Fruit fly (Drosophila melanogaster) whole organism, embryonic: Measurements from ENCODE around the gene CG7094.

Experiments used
- Ada2b ChIP-seq: fragments of 200-800 bp; sonication (Bioruptor generic); IDR thresholded peaks from 2 replicates; pipeline ENCODE4 v1.3.6; 2022; ENCODE audit warnings: missing biosample characterization, missing genetic modification characterization
- Blimp-1 ChIP-seq: fragments of 200-800 bp; sonication (Bioruptor generic); optimal IDR thresholded peaks from 3 replicates; lab custom pipeline; 2018; ENCODE audit warnings: missing biosample characterization, missing genetic modification characterization, mild to moderate bottlenecking, moderate library complexity, missing genetic modification reagents
- CG10147 ChIP-seq: fragments of 200-800 bp; sonication (Bioruptor generic); optimal IDR thresholded peaks from 2 replicates; lab custom pipeline; 2019; ENCODE audit warnings: missing biosample characterization, mild to moderate bottlenecking, missing genetic modification characterization, moderate library complexity
- CG11247 ChIP-seq: fragments of 200-800 bp; sonication (Bioruptor generic); IDR thresholded peaks from 2 replicates; pipeline ENCODE4 v1.3.6; 2022; ENCODE audit warnings: missing biosample characterization, missing genetic modification characterization
- CG12104 ChIP-seq: fragments of 200-800 bp; sonication (Bioruptor generic); optimal IDR thresholded peaks from 3 replicates; lab custom pipeline; 2016; ENCODE audit warnings: missing biosample characterization, missing genetic modification characterization
- CG12942 ChIP-seq: fragments of 200-800 bp; sonication (Bioruptor generic); optimal IDR thresholded peaks from 3 replicates; lab custom pipeline; 2016; ENCODE audit warnings: missing biosample characterization, missing genetic modification characterization
- CG13287 ChIP-seq: fragments of 200-800 bp; sonication (Bioruptor generic); IDR thresholded peaks from 2 replicates; pipeline ENCODE4 v1.3.6; 2022; ENCODE audit warnings: missing biosample characterization, missing genetic modification characterization; ENCODE audit not compliant: partially characterized antibody
- CG2129 ChIP-seq: fragments of 200-800 bp; sonication (Bioruptor generic); IDR thresholded peaks from 2 replicates; pipeline ENCODE4 v1.3.6; 2022; ENCODE audit warnings: missing biosample characterization, missing genetic modification characterization; ENCODE audit not compliant: partially characterized antibody
- CG32772 ChIP-seq: fragments of 200-800 bp; sonication (Bioruptor generic); IDR thresholded peaks from 2 replicates; pipeline ENCODE4 v1.3.6; 2022; ENCODE audit warnings: missing biosample characterization, missing genetic modification characterization
- CG3281 ChIP-seq: fragments of 200-800 bp; sonication (Bioruptor generic); optimal IDR thresholded peaks from 3 replicates; lab custom pipeline; 2017; ENCODE audit warnings: missing biosample characterization, mild to moderate bottlenecking, missing genetic modification characterization
- CG4282 ChIP-seq: fragments of 200-800 bp; sonication (Bioruptor generic); optimal IDR thresholded peaks from 2 replicates; lab custom pipeline; 2016; ENCODE audit warnings: missing biosample characterization, missing genetic modification characterization
- CG4617 ChIP-seq: fragments of 200-800 bp; sonication (Bioruptor generic); optimal IDR thresholded peaks from 3 replicates; lab custom pipeline; 2016; ENCODE audit warnings: missing biosample characterization, missing genetic modification characterization, borderline replicate concordance
- CG6791 ChIP-seq: fragments of 200-800 bp; sonication (Bioruptor generic); IDR thresholded peaks from 3 replicates; pipeline ENCODE4 v1.3.6; 2022; ENCODE audit warnings: missing biosample characterization, missing genetic modification characterization; ENCODE audit not compliant: partially characterized antibody
- CG7271 ChIP-seq: fragments of 200-800 bp; sonication (Bioruptor generic); optimal IDR thresholded peaks from 2 replicates; lab custom pipeline; 2018; ENCODE audit warnings: missing biosample characterization, mild to moderate bottlenecking, missing genetic modification characterization, moderate library complexity
- CG8944 ChIP-seq: fragments of 200-800 bp; sonication (Bioruptor generic); optimal IDR thresholded peaks from 3 replicates; lab custom pipeline; 2016; ENCODE audit warnings: missing biosample characterization, missing genetic modification characterization
- CG9437 ChIP-seq: fragments of 200-800 bp; sonication (Bioruptor generic); optimal IDR thresholded peaks from 2 replicates; lab custom pipeline; 2018; ENCODE audit warnings: missing biosample characterization, mild to moderate bottlenecking, missing genetic modification characterization
- CTCF ChIP-seq: fragments of 200-800 bp; sonication (Bioruptor generic); optimal IDR thresholded peaks from 2 replicates; lab custom pipeline; 2017; ENCODE audit warnings: missing biosample characterization, mild to moderate bottlenecking, missing genetic modification characterization, moderate library complexity
- D19A ChIP-seq: fragments of 200-800 bp; optimal IDR thresholded peaks from 3 replicates; lab custom pipeline; 2019; ENCODE audit warnings: missing biosample characterization, mild to moderate bottlenecking, missing genetic modification characterization, moderate library complexity
- Deaf1 ChIP-seq: fragments of 200-800 bp; optimal IDR thresholded peaks from 3 replicates; lab custom pipeline; 2019; ENCODE audit warnings: missing biosample characterization, mild to moderate bottlenecking, missing genetic modification characterization, moderate library complexity
- Dll ChIP-seq: fragments of 200-800 bp; sonication (Bioruptor generic); IDR thresholded peaks from 4 replicates; pipeline ENCODE4 v1.3.6; 2022; ENCODE audit warnings: missing biosample characterization, missing genetic modification characterization; ENCODE audit not compliant: partially characterized antibody
- Dp ChIP-seq: fragments of 200-800 bp; sonication (Bioruptor generic); optimal IDR thresholded peaks from 2 replicates; lab custom pipeline; 2018; ENCODE audit warnings: missing biosample characterization, mild to moderate bottlenecking, missing genetic modification characterization, moderate library complexity
- E2f1 ChIP-seq: fragments of 200-800 bp; sonication (Bioruptor generic); IDR thresholded peaks from 2 replicates; pipeline ENCODE4 v1.3.6; 2022; ENCODE audit warnings: missing biosample characterization, missing genetic modification characterization
- Fer1 ChIP-seq: fragments of 200-800 bp; sonication (Bioruptor generic); optimal IDR thresholded peaks from 2 replicates; lab custom pipeline; 2017; ENCODE audit warnings: missing biosample characterization, mild to moderate bottlenecking, missing genetic modification characterization
- HmgD ChIP-seq: fragments of 200-800 bp; sonication (Bioruptor generic); optimal IDR thresholded peaks from 3 replicates; lab custom pipeline; 2016; ENCODE audit warnings: missing biosample characterization, missing genetic modification characterization
- Hr3 ChIP-seq: fragments of 200-800 bp; sonication (Bioruptor generic); optimal IDR thresholded peaks from 3 replicates; lab custom pipeline; 2016; ENCODE audit warnings: missing biosample characterization, missing genetic modification characterization
- MESR4 ChIP-seq: fragments of 200-800 bp; sonication (Bioruptor generic); optimal IDR thresholded peaks from 2 replicates; lab custom pipeline; 2018; ENCODE audit warnings: missing biosample characterization, mild to moderate bottlenecking, missing genetic modification characterization, moderate library complexity
- Mad ChIP-seq: fragments of 200-800 bp; sonication (Bioruptor generic); optimal IDR thresholded peaks from 2 replicates; lab custom pipeline; 2016; ENCODE audit warnings: missing biosample characterization, missing genetic modification characterization
- Scr ChIP-seq: fragments of 200-800 bp; sonication (Bioruptor generic); IDR thresholded peaks from 2 replicates; pipeline ENCODE4 v1.3.6; 2022; ENCODE audit warnings: missing biosample characterization, missing genetic modification characterization; ENCODE audit not compliant: partially characterized antibody
- Usf ChIP-seq: fragments of 200-800 bp; sonication (Bioruptor generic); optimal IDR thresholded peaks from 2 replicates; lab custom pipeline; 2017; ENCODE audit warnings: missing genotype, missing biosample characterization, missing genetic modification characterization
- amos ChIP-seq: fragments of 200-800 bp; sonication (Bioruptor generic); IDR thresholded peaks from 2 replicates; pipeline ENCODE4 v1.3.6; 2022; ENCODE audit warnings: missing biosample characterization, missing genetic modification characterization; ENCODE audit not compliant: partially characterized antibody
- aop ChIP-seq: fragments of 200-800 bp; sonication (Bioruptor generic); IDR thresholded peaks from 2 replicates; pipeline ENCODE4 v1.3.6; 2022; ENCODE audit warnings: missing biosample characterization, missing genetic modification characterization
- bab2 ChIP-seq: fragments of 200-800 bp; sonication (Bioruptor generic); optimal IDR thresholded peaks from 2 replicates; lab custom pipeline; 2016; ENCODE audit warnings: missing biosample characterization, missing genetic modification characterization
- cg ChIP-seq: fragments of 200-800 bp; sonication (Bioruptor generic); optimal IDR thresholded peaks from 3 replicates; lab custom pipeline; 2019; ENCODE audit warnings: missing biosample characterization, mild to moderate bottlenecking, missing genetic modification characterization, moderate library complexity
- crol ChIP-seq: fragments of 200-800 bp; sonication (Bioruptor generic); IDR thresholded peaks from 2 replicates; pipeline ENCODE4 v1.3.6; 2022; ENCODE audit warnings: missing biosample characterization, missing genetic modification characterization
- dpn ChIP-seq, 2 experiments: fragments of 200-800 bp; sonication (Bioruptor generic); optimal IDR thresholded peaks; 3 replicates each; lab custom pipeline; 2016; ENCODE audit warnings: missing biosample characterization in 2 of 2, missing genetic modification characterization in 2 of 2
- fd102C ChIP-seq: fragments of 200-800 bp; sonication (Bioruptor generic); optimal IDR thresholded peaks from 2 replicates; lab custom pipeline; 2018; ENCODE audit warnings: missing biosample characterization, mild to moderate bottlenecking, missing genetic modification characterization, moderate library complexity
- ftz-f1 ChIP-seq: fragments of 200-800 bp; sonication (Bioruptor generic); optimal IDR thresholded peaks from 2 replicates; lab custom pipeline; 2016; ENCODE audit warnings: missing biosample characterization, missing genetic modification characterization
- ham ChIP-seq: fragments of 200-800 bp; sonication (Bioruptor generic); IDR thresholded peaks from 2 replicates; pipeline ENCODE4 v1.3.6; 2022; ENCODE audit warnings: missing biosample characterization, missing genetic modification characterization
- hbn ChIP-seq: fragments of 200-800 bp; sonication (Bioruptor generic); IDR thresholded peaks from 2 replicates; pipeline ENCODE4 v1.3.6; 2022; ENCODE audit warnings: missing biosample characterization, missing genetic modification characterization; ENCODE audit not compliant: partially characterized antibody
- kah ChIP-seq: fragments of 200-800 bp; sonication (Bioruptor generic); optimal IDR thresholded peaks from 2 replicates; lab custom pipeline; 2018; ENCODE audit warnings: missing biosample characterization, mild to moderate bottlenecking, missing genetic modification characterization
- mld ChIP-seq: fragments of 200-800 bp; sonication (Bioruptor generic); IDR thresholded peaks from 3 replicates; pipeline ENCODE4 v1.3.6; 2022; ENCODE audit warnings: missing biosample characterization, missing genetic modification characterization; ENCODE audit not compliant: partially characterized antibody
- nerfin-1 ChIP-seq: fragments of 200-800 bp; sonication (Bioruptor generic); optimal IDR thresholded peaks from 3 replicates; lab custom pipeline; 2019; ENCODE audit warnings: missing biosample characterization, mild to moderate bottlenecking, missing genetic modification characterization, moderate library complexity
- p53 ChIP-seq: fragments of 200-800 bp; sonication (Bioruptor generic); optimal IDR thresholded peaks from 2 replicates; lab custom pipeline; 2016; ENCODE audit warnings: missing biosample characterization, missing genetic modification characterization
- phol ChIP-seq: fragments of 200-800 bp; sonication (Bioruptor generic); optimal IDR thresholded peaks from 3 replicates; lab custom pipeline; 2018; ENCODE audit warnings: missing biosample characterization, mild to moderate bottlenecking, missing genetic modification characterization, moderate library complexity
- pita ChIP-seq: fragments of 200-800 bp; sonication (Bioruptor generic); optimal IDR thresholded peaks from 2 replicates; lab custom pipeline; 2017; ENCODE audit warnings: missing biosample characterization, mild to moderate bottlenecking, missing genetic modification characterization
- pum ChIP-seq: fragments of 200-800 bp; sonication (Bioruptor generic); optimal IDR thresholded peaks from 2 replicates; lab custom pipeline; 2016; ENCODE audit warnings: missing biosample characterization, missing genetic modification characterization
- row ChIP-seq: fragments of 200-800 bp; sonication (Bioruptor generic); IDR thresholded peaks from 3 replicates; pipeline ENCODE4 v1.3.6; 2022; ENCODE audit warnings: missing biosample characterization, missing genetic modification characterization
- sob ChIP-seq: fragments of 200-800 bp; sonication (Bioruptor generic); IDR thresholded peaks from 2 replicates; pipeline ENCODE4 v1.3.6; 2022; ENCODE audit warnings: missing biosample characterization, missing genetic modification characterization
- tna ChIP-seq: fragments of 200-800 bp; sonication (Bioruptor generic); IDR thresholded peaks from 2 replicates; pipeline ENCODE4 v1.3.6; 2022; ENCODE audit warnings: missing biosample characterization, missing genetic modification characterization; ENCODE audit not compliant: partially characterized antibody
- trem ChIP-seq: fragments of 200-800 bp; optimal IDR thresholded peaks from 3 replicates; lab custom pipeline; 2019; ENCODE audit warnings: missing biosample characterization, mild to moderate bottlenecking, missing genetic modification characterization, moderate library complexity
- wor ChIP-seq: fragments of 200-800 bp; sonication (Bioruptor generic); IDR thresholded peaks from 2 replicates; pipeline ENCODE4 v1.3.6; 2022; ENCODE audit warnings: missing biosample characterization, missing genetic modification characterization
- zfh1 ChIP-seq: fragments of 200-800 bp; sonication (Bioruptor generic); IDR thresholded peaks from 3 replicates; pipeline ENCODE4 v1.3.6; 2022; ENCODE audit warnings: missing biosample characterization, missing genetic modification characterization

Gene CG7094

DNA sequence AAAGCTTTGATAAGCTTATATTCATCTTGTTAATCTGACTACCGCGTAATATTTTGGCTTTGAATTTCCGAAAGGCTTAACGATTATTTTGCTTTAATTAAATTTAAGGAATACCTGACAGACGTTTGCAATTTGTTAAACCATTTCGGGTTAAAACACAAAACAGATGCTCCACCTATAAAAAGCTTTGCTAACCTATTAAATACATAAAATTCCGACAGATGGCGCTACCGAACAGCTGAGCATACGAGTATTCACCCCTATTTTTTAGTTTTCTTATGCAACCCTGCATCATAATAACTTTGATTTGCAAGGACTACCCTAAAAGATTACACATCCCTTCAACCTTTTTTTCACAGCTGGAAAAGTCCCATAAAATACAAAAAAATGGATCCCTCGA, 34.3 kb upstream of the CG7094 start (continued):
- TF ChIP-seq D19A (tag; lab: Kevin White, UChicago), result no peak
- peak; percentile 57 for TF ChIP-seq nerfin-1
- TF ChIP-seq CG3281 (GFP tag; lab: Kevin White, UChicago), result no peak
- no peak for TF ChIP-seq Mad
- TF ChIP-seq Scr (GFP tag; lab: Robert Waterston, UW), result no peak
- peak; percentile 26 for TF ChIP-seq bab2 (GFP tag; lab: Kevin White, UChicago)
- TF ChIP-seq fd102C (GFP tag; lab: Kevin White, UChicago), result no peak
- TF ChIP-seq CG8944 (GFP tag; lab: Kevin White, UChicago), result no peak
- TF ChIP-seq ftz-f1, result no peak
- peak in 1 of 2 experiments; percentile 11 for TF ChIP-seq dpn (GFP tag; optimal IDR thresholded peaks at IDR 0.05; lab: Kevin White, UChicago)
- no peak for TF ChIP-seq pum (GFP tag; lab: Kevin White, UChicago)
- no peak for TF ChIP-seq pita
- no peak for TF ChIP-seq CG7271 (tag; lab: Kevin White, UChicago)
- TF ChIP-seq Fer1, result peak; percentile 1
- TF ChIP-seq Deaf1, result no peak
- no peak for TF ChIP-seq cg (GFP tag; lab: Kevin White, UChicago)
- no peak for TF ChIP-seq trem (tag; lab: Kevin White, UChicago)
- no peak for TF ChIP-seq ham
- no peak for TF ChIP-seq HmgD (GFP tag; lab: Kevin White, UChicago)
- no peak for TF ChIP-seq CG10147 (GFP tag; lab: Kevin White, UChicago)
- no peak for TF ChIP-seq wor
- no peak for TF ChIP-seq crol (GFP tag; lab: Robert Waterston, UW)
- no peak for TF ChIP-seq CG12942 (GFP tag; lab: Kevin White, UChicago)
- TF ChIP-seq aop (GFP tag; lab: Robert Waterston, UW), result no peak
- no peak for TF ChIP-seq CG13287 (GFP tag; lab: Robert Waterston, UW)
- no peak for TF ChIP-seq p53 (GFP tag; lab: Kevin White, UChicago)
- TF ChIP-seq tna (GFP tag; lab: Robert Waterston, UW), result no peak
- peak; percentile 97 for TF ChIP-seq CTCF
- no peak for TF ChIP-seq E2f1
- no peak for TF ChIP-seq row (GFP tag; lab: Robert Waterston, UW)
- no peak for TF ChIP-seq Blimp-1 (GFP tag; lab: Kevin White, UChicago)
- no peak for TF ChIP-seq Ada2b (GFP tag; lab: Robert Waterston, UW)
- no peak for TF ChIP-seq hbn (GFP tag; lab: Robert Waterston, UW)
- no peak for TF ChIP-seq phol (tag; lab: Kevin White, UChicago)
- TF ChIP-seq Dll (GFP tag; lab: Robert Waterston, UW), result no peak
- no peak for TF ChIP-seq amos (GFP tag; lab: Robert Waterston, UW)
- no peak for TF ChIP-seq CG4617
- no peak for TF ChIP-seq MESR4
- TF ChIP-seq CG32772 (GFP tag; lab: Robert Waterston, UW), result no peak
- TF ChIP-seq kah (GFP tag; lab: Kevin White, UChicago), result no peak
- TF ChIP-seq CG2129, result no peak
- TF ChIP-seq CG4282 (GFP tag; lab: Kevin White, UChicago), result no peak
- TF ChIP-seq zfh1 (GFP tag; lab: Robert Waterston, UW), result no peak
- TF ChIP-seq CG11247, result no peak
- no peak for TF ChIP-seq mld (GFP tag; lab: Robert Waterston, UW)
- no peak for TF ChIP-seq CG6791 (GFP tag; lab: Robert Waterston, UW)
- TF ChIP-seq Dp (GFP tag; lab: Kevin White, UChicago), result no peak
- TF ChIP-seq Hr3, result peak; percentile 13
- TF ChIP-seq CG12104 (GFP tag; lab: Kevin White, UChicago), result no peak
- TF ChIP-seq CG9437 (GFP tag; lab: Kevin White, UChicago), result peak; percentile 0
- no peak for TF ChIP-seq Usf
- TF ChIP-seq sob (GFP tag; lab: Robert Waterston, UW), result no peak
